Worm (Caenorhabditis elegans) whole organism, L1 larva: ENCODE measurements around the gene srw-31.
"Not testable (repeated sequence)": the region's sequence is repeated elsewhere in the genome, so short reads cannot be mapped to it uniquely, and the experiment has no call there.

Source experiments
- C04F5.9 ChIP-seq: sonication (generic microtip); optimal IDR thresholded peaks from 2 replicates; lab custom pipeline; 2016; ENCODE audit warnings: missing genetic modification characterization, missing compliant biosample characterization
- C16A3.4 ChIP-seq: fragments of 150-350 bp; optimal IDR thresholded peaks from 2 replicates; lab custom pipeline; 2014; ENCODE audit warnings: missing biosample characterization, missing genetic modification characterization
- blmp-1 ChIP-seq: fragments of 150-350 bp; optimal IDR thresholded peaks from 2 replicates; lab custom pipeline; 2014; ENCODE audit warnings: missing biosample characterization, missing genetic modification characterization
- ceh-8 ChIP-seq: fragments of 200-800 bp; sonication (Bioruptor generic); optimal IDR thresholded peaks from 2 replicates; lab custom pipeline; 2018; ENCODE audit warnings: mild to moderate bottlenecking, missing genetic modification characterization, moderate library complexity, missing compliant biosample characterization
- ceh-82 ChIP-seq, 3 experiments: fragments of 150-350 bp in 1 of 3; sonication (generic microtip) in 2 of 3; optimal IDR thresholded peaks; 2 replicates each; lab custom pipeline; 2014 to 2017; ENCODE audit warnings: missing biosample characterization in 3 of 3, missing genetic modification characterization in 3 of 3
- ces-1 ChIP-seq: fragments of 150-350 bp; optimal IDR thresholded peaks from 2 replicates; lab custom pipeline; 2014; ENCODE audit warnings: missing biosample characterization, missing genetic modification reagents, missing genetic modification characterization
- dpl-1 ChIP-seq, 3 experiments: fragments of 150-350 bp in 2 of 3; sonication (generic microtip) in 1 of 3; optimal IDR thresholded peaks; 2 replicates each; lab custom pipeline; 2014 to 2017; ENCODE audit warnings: missing biosample characterization in 3 of 3, missing genetic modification characterization in 3 of 3, missing genetic modification reagents in 3 of 3
- efl-1 ChIP-seq, 4 experiments: fragments of 150-350 bp; optimal IDR thresholded peaks in 3 of 4; peaks in 1 of 4; 1 replicate in 1 of 4; 2 replicates in 3 of 4; lab custom pipeline; 2014; ENCODE audit warnings: missing biosample characterization in 2 of 4, missing genetic modification characterization in 2 of 4, missing genetic modification reagents in 2 of 4
- egl-13 ChIP-seq: sonication (generic microtip); optimal IDR thresholded peaks from 2 replicates; lab custom pipeline; 2016; ENCODE audit warnings: missing genotype, missing genetic modification reagents, missing genetic modification characterization, missing compliant biosample characterization
- egl-27 ChIP-seq, 2 experiments: fragments of 150-350 bp in 1 of 2; sonication (generic microtip); optimal IDR thresholded peaks; 3 replicates each; lab custom pipeline; 2017 to 2018; ENCODE audit warnings: missing biosample characterization in 2 of 2, missing genetic modification characterization in 2 of 2, missing genetic modification reagents in 2 of 2
- elt-3 ChIP-seq, 6 experiments: fragments of 150-350 bp in 1 of 6; sonication (generic microtip); optimal IDR thresholded peaks; 2 replicates each; lab custom pipeline; 2017 to 2018; ENCODE audit warnings: missing biosample characterization in 6 of 6, missing genetic modification characterization in 6 of 6, inconsistent platforms in 1 of 6
- fkh-10 ChIP-seq: sonication (generic microtip); optimal IDR thresholded peaks from 2 replicates; lab custom pipeline; 2017; ENCODE audit warnings: missing biosample characterization, missing genetic modification reagents, missing genetic modification characterization
- fkh-8 ChIP-seq: sonication (generic microtip); optimal IDR thresholded peaks from 2 replicates; lab custom pipeline; 2016; ENCODE audit warnings: mild to moderate bottlenecking, missing genetic modification characterization, missing compliant biosample characterization
- hlh-17 ChIP-seq: fragments of 200-800 bp; sonication (Bioruptor generic); optimal IDR thresholded peaks from 2 replicates; lab custom pipeline; 2018; ENCODE audit warnings: missing genetic modification characterization, mild to moderate bottlenecking, missing compliant biosample characterization, moderate library complexity, borderline replicate concordance
- hlh-4 ChIP-seq: sonication (generic microtip); optimal IDR thresholded peaks from 2 replicates; lab custom pipeline; 2016; ENCODE audit warnings: mild to moderate bottlenecking, missing genetic modification characterization, missing compliant biosample characterization
- hpl-2 ChIP-seq: fragments of 150-350 bp; optimal IDR thresholded peaks from 2 replicates; lab custom pipeline; 2014; ENCODE audit warnings: missing biosample characterization, missing genetic modification reagents, missing genetic modification characterization
- irx-1 ChIP-seq: sonication (generic microtip); optimal IDR thresholded peaks from 2 replicates; lab custom pipeline; 2016; ENCODE audit warnings: missing genetic modification characterization, missing compliant biosample characterization
- isw-1 ChIP-seq: fragments of 200-800 bp; sonication (Bioruptor generic); IDR thresholded peaks from 2 replicates; pipeline ENCODE4 v1.3.6; 2022; ENCODE audit warnings: missing genetic modification characterization, missing compliant biosample characterization
- lin-14 ChIP-seq: fragments of 200-800 bp; sonication (Bioruptor generic); optimal IDR thresholded peaks from 2 replicates; lab custom pipeline; 2018; ENCODE audit warnings: mild to moderate bottlenecking, missing genetic modification characterization, moderate library complexity, missing compliant biosample characterization
- lin-15B ChIP-seq: fragments of 150-350 bp; sonication (generic microtip); optimal IDR thresholded peaks from 3 replicates; lab custom pipeline; 2014; ENCODE audit warnings: missing biosample characterization, missing genetic modification characterization
- lin-39 ChIP-seq: fragments of 150-350 bp; optimal IDR thresholded peaks from 2 replicates; lab custom pipeline; 2014; ENCODE audit warnings: missing biosample characterization, missing genetic modification reagents, missing genetic modification characterization
- mef-2 ChIP-seq: fragments of 150-350 bp; optimal IDR thresholded peaks from 2 replicates; lab custom pipeline; 2014; ENCODE audit warnings: missing biosample characterization, missing genetic modification characterization
- nhr-12 ChIP-seq: sonication (generic microtip); optimal IDR thresholded peaks from 2 replicates; lab custom pipeline; 2017; ENCODE audit warnings: missing biosample characterization, missing genetic modification characterization
- nhr-19 ChIP-seq: fragments of 200-800 bp; sonication (Bioruptor generic); conservative IDR thresholded peaks from 2 replicates; pipeline ENCODE4 v1.3.6; 2022; ENCODE audit warnings: missing genetic modification characterization, missing compliant biosample characterization
- nhr-20 ChIP-seq: sonication (generic microtip); optimal IDR thresholded peaks from 2 replicates; lab custom pipeline; 2016; ENCODE audit warnings: mild to moderate bottlenecking, missing genetic modification characterization, missing compliant biosample characterization
- nhr-47 ChIP-seq: sonication (generic microtip); optimal IDR thresholded peaks from 2 replicates; lab custom pipeline; 2016; ENCODE audit warnings: mild to moderate bottlenecking, missing genetic modification characterization, moderate library complexity, missing compliant biosample characterization
- nhr-71 ChIP-seq: sonication (generic microtip); optimal IDR thresholded peaks from 2 replicates; lab custom pipeline; 2016; ENCODE audit warnings: mild to moderate bottlenecking, missing genetic modification characterization, moderate library complexity, missing compliant biosample characterization
- nhr-77 ChIP-seq: fragments of 150-350 bp; optimal IDR thresholded peaks from 2 replicates; lab custom pipeline; 2014; ENCODE audit warnings: missing biosample characterization, missing genetic modification characterization
- pqm-1 ChIP-seq: sonication (generic microtip); optimal IDR thresholded peaks from 3 replicates; lab custom pipeline; 2017; ENCODE audit warnings: missing biosample characterization, missing genetic modification characterization
- rnt-1 ChIP-seq: sonication (generic microtip); optimal IDR thresholded peaks from 2 replicates; lab custom pipeline; 2016; ENCODE audit warnings: mild to moderate bottlenecking, missing genetic modification characterization, moderate library complexity, missing compliant biosample characterization
- snpc-4 ChIP-seq: fragments of 150-350 bp; optimal IDR thresholded peaks from 2 replicates; lab custom pipeline; 2014; ENCODE audit warnings: missing biosample characterization, missing genetic modification characterization
- snu-23 ChIP-seq: sonication (generic microtip); optimal IDR thresholded peaks from 2 replicates; lab custom pipeline; 2016; ENCODE audit warnings: missing genetic modification characterization, missing compliant biosample characterization
- sup-37 ChIP-seq: fragments of 200-800 bp; sonication (Bioruptor generic); optimal IDR thresholded peaks from 2 replicates; lab custom pipeline; 2018; ENCODE audit warnings: mild to moderate bottlenecking, missing genetic modification characterization, missing compliant biosample characterization
- tlp-1 ChIP-seq: fragments of 150-350 bp; optimal IDR thresholded peaks from 2 replicates; lab custom pipeline; 2014; ENCODE audit warnings: missing biosample characterization, missing genetic modification characterization
- unc-30 ChIP-seq: sonication (generic microtip); optimal IDR thresholded peaks from 2 replicates; lab custom pipeline; 2017; ENCODE audit warnings: missing biosample characterization, missing genetic modification characterization
- xbp-1 ChIP-seq: sonication (generic microtip); optimal IDR thresholded peaks from 2 replicates; lab custom pipeline; 2016; ENCODE audit warnings: missing genetic modification characterization, missing compliant biosample characterization
- zip-4 ChIP-seq: fragments of 200-800 bp; sonication (Bioruptor generic); optimal IDR thresholded peaks from 2 replicates; lab custom pipeline; 2018; ENCODE audit warnings: mild to moderate bottlenecking, missing genetic modification characterization, moderate library complexity, missing compliant biosample characterization
- ztf-11 ChIP-seq, 2 experiments: sonication (generic microtip); optimal IDR thresholded peaks; 2 replicates each; lab custom pipeline; 2016 to 2017; ENCODE audit warnings: missing genetic modification characterization in 2 of 2, missing biosample characterization in 1 of 2, missing compliant biosample characterization in 1 of 2
- ztf-4 ChIP-seq: fragments of 150-350 bp; optimal IDR thresholded peaks from 2 replicates; lab custom pipeline; 2014; ENCODE audit warnings: missing biosample characterization, missing genetic modification characterization

srw-31 gene

ce11 chrV:17506289-17506688, at the start of gene srw-31:
Gene srw-31, plus strand, starts transcription at chrV:17506589.
- no peak for TF ChIP-seq ztf-4 (tag; lab: Kevin White, UChicago)

DNA sequence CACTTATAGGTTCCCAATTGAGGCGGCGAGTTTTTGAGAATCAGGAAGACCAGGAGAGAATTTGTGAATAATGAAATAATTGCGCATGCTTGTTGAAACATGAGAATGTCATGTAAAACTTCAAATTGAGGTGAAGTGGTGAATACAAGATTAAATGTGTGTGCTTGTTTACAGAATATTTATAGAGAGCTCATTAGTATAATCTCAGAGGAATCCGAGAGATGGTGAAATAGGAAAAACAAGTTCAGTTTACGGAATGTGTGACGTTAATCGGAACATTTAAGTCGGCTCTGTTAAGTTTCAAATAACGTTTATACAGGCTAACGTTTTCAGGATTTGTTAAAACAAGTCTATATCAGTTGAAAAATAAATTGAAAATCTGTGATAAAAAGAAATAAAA, 48.3 kb upstream of the srw-31 start, which contains the start of gene str-200:
str-200 (minus strand) TSS at position 101 of the 400 bp plus-strand sequence.
- TF ChIP-seq nhr-20 = no peak
- no peak for TF ChIP-seq xbp-1 (tag; lab: Kevin White, UChicago)
- TF ChIP-seq isw-1 (GFP tag; lab: Robert Waterston, UW) = no peak
- TF ChIP-seq egl-27 (tag; optimal IDR thresholded peaks at IDR 0.05; lab: Kevin White, UChicago) = no peak
- no peak for TF ChIP-seq pqm-1
- no peak for TF ChIP-seq snpc-4 (tag; lab: Kevin White, UChicago)
- no peak for TF ChIP-seq unc-30 (tag; lab: Kevin White, UChicago)
- no peak for TF ChIP-seq irx-1
- TF ChIP-seq fkh-10 (GFP tag; lab: Kevin White, UChicago) = no peak
- TF ChIP-seq fkh-8 (tag; lab: Kevin White, UChicago) = no peak
- no peak for TF ChIP-seq nhr-47 (tag; lab: Kevin White, UChicago)
- no peak for TF ChIP-seq ztf-11 (tag; optimal IDR thresholded peaks at IDR 0.05; lab: Kevin White, UChicago)
- no peak for TF ChIP-seq C04F5.9
- TF ChIP-seq egl-13 (tag; lab: Kevin White, UChicago) = no peak
- TF ChIP-seq nhr-71 (tag; lab: Kevin White, UChicago) = no peak
- TF ChIP-seq rnt-1 = no peak
- no peak for TF ChIP-seq efl-1 (optimal IDR thresholded peaks at IDR 0.05; lab: Kevin White, UChicago)
- TF ChIP-seq efl-1 (GFP tag; optimal IDR thresholded peaks at IDR 0.05 in 1 of 2; lab: Kevin White, UChicago) = no peak
- no peak for TF ChIP-seq elt-3 (tag; optimal IDR thresholded peaks at IDR 0.05; lab: Kevin White, UChicago)
- TF ChIP-seq lin-15B (tag; lab: Kevin White, UChicago) = no peak

- TF ChIP-seq dpl-1 (GFP tag; optimal IDR thresholded peaks at IDR 0.05; lab: Kevin White, UChicago) = no peak
- no peak for TF ChIP-seq egl-27 (tag; optimal IDR thresholded peaks at IDR 0.05; lab: Kevin White, UChicago)
- TF ChIP-seq hlh-4 (tag; lab: Kevin White, UChicago) = no peak
- no peak for TF ChIP-seq efl-1 (optimal IDR thresholded peaks at IDR 0.05; lab: Kevin White, UChicago)
- no peak for TF ChIP-seq efl-1 (GFP tag; optimal IDR thresholded peaks at IDR 0.05 in 1 of 2; lab: Kevin White, UChicago)
- TF ChIP-seq elt-3 (tag; optimal IDR thresholded peaks at IDR 0.05; lab: Kevin White, UChicago) = no peak
- TF ChIP-seq, all 84 proteins: peak for 0
Observed at ce11 chrV:17460061-17460460, 46.3 kb upstream of the srw-31 start, which contains the start of gene srz-48. Gene srz-48, minus strand, starts transcription at chrV:17460161.

- not testable (repeated sequence) for TF ChIP-seq zip-4, sup-37, tlp-1
Observed at ce11 chrV:17464278-17464677, 42.1 kb upstream of the srw-31 start, which contains the start of gene F20E11.7. Gene F20E11.7, plus strand, starts transcription at chrV:17464578.

ce11 chrV:17466751-17467150, 39.6 kb upstream of the srw-31 start, which contains the start of gene srw-72:
Gene srw-72, plus strand, starts transcription at chrV:17467051.
- TF ChIP-seq dpl-1 (GFP tag; optimal IDR thresholded peaks at IDR 0.05; lab: Kevin White, UChicago) (no peak), blmp-1 (tag; lab: Kevin White, UChicago) (no peak), C16A3.4 (tag; lab: Kevin White, UChicago) (no peak), nhr-12 (tag; lab: Kevin White, UChicago) (no peak), egl-27 (tag; optimal IDR thresholded peaks at IDR 0.05; lab: Kevin White, UChicago) (no peak), hpl-2 (GFP tag; lab: Kevin White, UChicago) (no peak), ces-1 (no peak), nhr-77 (tag; lab: Kevin White, UChicago) (no peak), ceh-8 (no peak), elt-3 (tag; optimal IDR thresholded peaks at IDR 0.05; lab: Kevin White, UChicago) (no peak), snu-23 (GFP tag; lab: Kevin White, UChicago) (no peak), hlh-17 (GFP tag; lab: Kevin White, UChicago) (no peak), nhr-19 (GFP tag; lab: Robert Waterston, UW) (no peak), lin-14 (GFP tag; lab: Kevin White, UChicago) (no peak), lin-39 (no peak), ztf-11 (tag; optimal IDR thresholded peaks at IDR 0.05; lab: Kevin White, UChicago) (no peak), ceh-82 (tag; optimal IDR thresholded peaks at IDR 0.05; lab: Kevin White, UChicago) (no peak), mef-2 (no peak)
